Fruit fly (Drosophila melanogaster): Measurements from ENCODE around the gene CG9386.

The CG9386 gene

dm6 chr3R:9586663-9587248 is 31.5 kb upstream of the CG9386 start, which contains the start of gene P58IPK (continued):
- TF ChIP-seq Ravus (GFP tag; IDR thresholded peaks at IDR 0.05), result no peak; the same call in 1 of the 2 replicates
- TF ChIP-seq kay (GFP tag; optimal IDR thresholded peaks at IDR 0.05), result peak; percentile 70
- peak; percentile 65; the same call in 2 of the 3 replicates for TF ChIP-seq Optix (GFP tag; IDR thresholded peaks at IDR 0.05)
- TF ChIP-seq bsh (GFP tag; optimal IDR thresholded peaks at IDR 0.05), result peak in 1 of 2 experiments; percentile 45
- peak; percentile 98 for TF ChIP-seq Xbp1 (GFP tag; optimal IDR thresholded peaks at IDR 0.05)
- peak; percentile 85; the same call in 2 of the 3 replicates for TF ChIP-seq CG11456 (GFP tag; IDR thresholded peaks at IDR 0.05)
- no peak for TF ChIP-seq Lpt (GFP tag; optimal IDR thresholded peaks at IDR 0.05)
- TF ChIP-seq gt (GFP tag; IDR thresholded peaks at IDR 0.05), result no peak
- TF ChIP-seq Pdp1 (GFP tag; optimal IDR thresholded peaks at IDR 0.05), result peak; percentile 75 to 83
- peak; percentile 52 for TF ChIP-seq slp2 (GFP tag; optimal IDR thresholded peaks at IDR 0.05)
- TF ChIP-seq CG17912 (GFP tag; optimal IDR thresholded peaks at IDR 0.05), result no peak
- peak in 1 of 2 experiments; percentile 52 for TF ChIP-seq crp (GFP tag; optimal IDR thresholded peaks at IDR 0.05)
- no peak for TF ChIP-seq yki (optimal IDR thresholded peaks at IDR 0.05)
- TF ChIP-seq CkIIα-i1 (GFP tag; IDR thresholded peaks at IDR 0.05), result no peak
- no peak for TF ChIP-seq corto (GFP tag; optimal IDR thresholded peaks at IDR 0.05)
- TF ChIP-seq emc (GFP tag; optimal IDR thresholded peaks at IDR 0.05), result no peak
- no peak for TF ChIP-seq z (GFP tag; IDR thresholded peaks at IDR 0.05)
- TF ChIP-seq onecut (GFP tag; IDR thresholded peaks at IDR 0.05), result no peak
- peak; percentile 83 for TF ChIP-seq Mad (GFP tag; optimal IDR thresholded peaks at IDR 0.05)
- TF ChIP-seq Sox100B (GFP tag; optimal IDR thresholded peaks at IDR 0.05), result no peak
- TF ChIP-seq CG9437 (GFP tag; optimal IDR thresholded peaks at IDR 0.05), result peak; percentile 26
- TF ChIP-seq cato (GFP tag; optimal IDR thresholded peaks at IDR 0.05; ENCODE audit: borderline replicate concordance), result no peak
- peak; percentile 38; the same call in 1 of the 2 replicates for TF ChIP-seq crol (GFP tag; IDR thresholded peaks at IDR 0.05)
- peak; percentile 52 for TF ChIP-seq CG3838 (GFP tag; optimal IDR thresholded peaks at IDR 0.05)
- TF ChIP-seq Six4 (GFP tag; optimal IDR thresholded peaks at IDR 0.05), result no peak
- peak in 1 of 2 experiments; percentile 78 for TF ChIP-seq Hr51 (GFP tag; optimal IDR thresholded peaks at IDR 0.05)
- TF ChIP-seq sens (GFP tag), result peak; percentile 91
- TF ChIP-seq dysf (GFP tag; IDR thresholded peaks at IDR 0.05), result peak; percentile 54; the same call in 2 of the 3 replicates
- TF ChIP-seq slou (GFP tag; optimal IDR thresholded peaks at IDR 0.05), result no peak
- no peak for TF ChIP-seq Kr (GFP tag; optimal IDR thresholded peaks at IDR 0.05)
- TF ChIP-seq pum (GFP tag; optimal IDR thresholded peaks at IDR 0.05), result peak; percentile 67
- no peak for TF ChIP-seq CG16779 (GFP tag; IDR thresholded peaks at IDR 0.05)
- peak; percentile 55 for TF ChIP-seq CG10147 (GFP tag; optimal IDR thresholded peaks at IDR 0.05)
- peak; percentile 60 for TF ChIP-seq p53 (GFP tag; optimal IDR thresholded peaks at IDR 0.05)
- no peak for TF ChIP-seq dati (GFP tag; IDR thresholded peaks at IDR 0.05)
- peak; percentile 64 for TF ChIP-seq CG6175 (GFP tag; IDR thresholded peaks at IDR 0.05)
- peak; percentile 72 for TF ChIP-seq CG17186 (GFP tag; optimal IDR thresholded peaks at IDR 0.05)
- TF ChIP-seq sr (GFP tag; IDR thresholded peaks at IDR 0.05), result peak; percentile 71
- no peak for TF ChIP-seq zen (tag; optimal IDR thresholded peaks at IDR 0.05)
- peak; percentile 7 for TF ChIP-seq CG10543 (GFP tag; optimal IDR thresholded peaks at IDR 0.05)
- TF ChIP-seq trh (GFP tag; optimal IDR thresholded peaks at IDR 0.05), result no peak
- no peak for TF ChIP-seq eve (GFP tag; optimal IDR thresholded peaks at IDR 0.05)
- TF ChIP-seq CG15269 (tag; optimal IDR thresholded peaks at IDR 0.05), result peak; percentile 48
- TF ChIP-seq knrl (GFP tag; IDR thresholded peaks at IDR 0.05; ENCODE audit: partially characterized antibody), result peak; percentile 96
- TF ChIP-seq CG13424 (tag; optimal IDR thresholded peaks at IDR 0.05), result peak; percentile 62
- peak; percentile 0 for TF ChIP-seq mirr (GFP tag; optimal IDR thresholded peaks at IDR 0.05)
- peak; percentile 35 for TF ChIP-seq repo (GFP tag; optimal IDR thresholded peaks at IDR 0.05)
- TF ChIP-seq Bgb (GFP tag; IDR thresholded peaks at IDR 0.05; ENCODE audit: partially characterized antibody), result peak; percentile 98
- TF ChIP-seq BEAF-32 (GFP tag; optimal IDR thresholded peaks at IDR 0.05), result peak; percentile 99
- peak; percentile 16; the same call in 1 of the 3 replicates for TF ChIP-seq croc (GFP tag; conservative IDR thresholded peaks at IDR 0.05)

Data from whole organism, embryonic.